Fruit fly (Drosophila melanogaster): Measurements from ENCODE around the gene smp-30.
A peak's percentile ranks its signal among the peaks of the same experiment; 100 is the strongest.

smp-30 gene

dm6 chr3R:14737894-14738860 is 12.9 kb downstream of the smp-30 start (continued):
- peak; percentile 26; the same call in 1 of the 2 replicates for TF ChIP-seq Scr (GFP tag; IDR thresholded peaks at IDR 0.05; ENCODE audit: partially characterized antibody)
- TF ChIP-seq maf-S (GFP tag; optimal IDR thresholded peaks at IDR 0.05) = peak; percentile 89
- no peak for TF ChIP-seq Gsc (GFP tag; IDR thresholded peaks at IDR 0.05)
- TF ChIP-seq CG15696 (tag; optimal IDR thresholded peaks at IDR 0.05) = peak; percentile 80
- no peak for TF ChIP-seq Dip2 (GFP tag; IDR thresholded peaks at IDR 0.05)
- peak; percentile 76 for TF ChIP-seq Poxn (GFP tag; IDR thresholded peaks at IDR 0.05)
- peak; percentile 96 for TF ChIP-seq CG7839 (tag; optimal IDR thresholded peaks at IDR 0.05)
- TF ChIP-seq Dbx (GFP tag; IDR thresholded peaks at IDR 0.05) = peak; percentile 94
- TF ChIP-seq CG13894 (tag; optimal IDR thresholded peaks at IDR 0.05) = peak; percentile 20
- TF ChIP-seq CG17829 (tag; optimal IDR thresholded peaks at IDR 0.05) = peak; percentile 94
- peak; percentile 84 for TF ChIP-seq Hand (GFP tag; optimal IDR thresholded peaks at IDR 0.05)
- TF ChIP-seq jumu (GFP tag; optimal IDR thresholded peaks at IDR 0.05) = peak; percentile 86
- TF ChIP-seq ro (GFP tag; IDR thresholded peaks at IDR 0.05) = peak; percentile 77
- peak in 1 of 2 experiments; percentile 64 for TF ChIP-seq Hr78 (GFP tag; optimal IDR thresholded peaks at IDR 0.05)
- peak; percentile 95 for TF ChIP-seq pnt (GFP tag; optimal IDR thresholded peaks at IDR 0.05)
- TF ChIP-seq ken (GFP tag; IDR thresholded peaks at IDR 0.05) = peak; percentile 95
- peak; percentile 25; the same call in 2 of the 3 replicates for TF ChIP-seq CG34224 (GFP tag; IDR thresholded peaks at IDR 0.05; ENCODE audit: partially characterized antibody)
- TF ChIP-seq CG10321 (GFP tag; IDR thresholded peaks at IDR 0.05) = peak; percentile 90
- peak; percentile 99 for TF ChIP-seq Ets65A (GFP tag)
- TF ChIP-seq CG10431 (GFP tag; optimal IDR thresholded peaks at IDR 0.05) = peak; percentile 71
- TF ChIP-seq CG10209 (GFP tag; optimal IDR thresholded peaks at IDR 0.05) = peak; percentile 93
- peak; percentile 86 for TF ChIP-seq eyg (GFP tag; optimal IDR thresholded peaks at IDR 0.05)
- TF ChIP-seq Ada2b (GFP tag; IDR thresholded peaks at IDR 0.05) = peak; percentile 97
- peak; percentile 95 for TF ChIP-seq Xbp1 (GFP tag; optimal IDR thresholded peaks at IDR 0.05)
- TF ChIP-seq CkIIα-i1 (GFP tag; IDR thresholded peaks at IDR 0.05) = peak; percentile 73; the same call in 1 of the 2 replicates
- peak; percentile 95 for TF ChIP-seq ATbp (GFP tag; optimal IDR thresholded peaks at IDR 0.05)
- TF ChIP-seq inv (GFP tag; IDR thresholded peaks at IDR 0.05; ENCODE audit: partially characterized antibody) = no peak
- TF ChIP-seq MESR4 (GFP tag; optimal IDR thresholded peaks at IDR 0.05) = peak; percentile 50
- peak; percentile 88 for TF ChIP-seq CG15601 (tag; optimal IDR thresholded peaks at IDR 0.05)
- TF ChIP-seq CG12299 (tag; optimal IDR thresholded peaks at IDR 0.05) = peak; percentile 74
- peak; percentile 88 for TF ChIP-seq CG10654 (GFP tag; optimal IDR thresholded peaks at IDR 0.05)
- peak; percentile 90 for TF ChIP-seq MTF-1 (GFP tag; optimal IDR thresholded peaks at IDR 0.05; ENCODE audit: borderline replicate concordance)
- TF ChIP-seq CG17186 (GFP tag; optimal IDR thresholded peaks at IDR 0.05) = peak; percentile 79
- peak; percentile 97 for TF ChIP-seq zfh1 (GFP tag; IDR thresholded peaks at IDR 0.05)
- peak; percentile 67 for TF ChIP-seq luna (GFP tag; optimal IDR thresholded peaks at IDR 0.05)
- peak; percentile 77 for TF ChIP-seq CG15073 (GFP tag; optimal IDR thresholded peaks at IDR 0.05)
- TF ChIP-seq CoRest (tag; optimal IDR thresholded peaks at IDR 0.05) = peak; percentile 94
- TF ChIP-seq Nf-YC (tag; optimal IDR thresholded peaks at IDR 0.05) = peak; percentile 18
- peak; percentile 89 for TF ChIP-seq salm (tag; optimal IDR thresholded peaks at IDR 0.05)
- TF ChIP-seq amos (GFP tag; IDR thresholded peaks at IDR 0.05; ENCODE audit: partially characterized antibody) = no peak
- peak; percentile 98 for TF ChIP-seq ci (GFP tag; IDR thresholded peaks at IDR 0.05)
- TF ChIP-seq Camta (GFP tag; optimal IDR thresholded peaks at IDR 0.05) = peak; percentile 94
- peak; percentile 91 for TF ChIP-seq gsb-n (tag; optimal IDR thresholded peaks at IDR 0.05)
- peak; percentile 93 for TF ChIP-seq CG7556 (GFP tag; optimal IDR thresholded peaks at IDR 0.05)
- TF ChIP-seq BEAF-32 (GFP tag; optimal IDR thresholded peaks at IDR 0.05) = no peak
- peak; percentile 90 for TF ChIP-seq toy (GFP tag; IDR thresholded peaks at IDR 0.05)
- TF ChIP-seq CG13424 (tag; optimal IDR thresholded peaks at IDR 0.05) = peak; percentile 95

Measured in whole organism, embryonic.